Fruit fly (Drosophila melanogaster) whole organism, embryonic: ENCODE results near the gene mil.

Experiments used
- Antp ChIP-seq: fragments of 200-800 bp; sonication (Bioruptor generic); optimal IDR thresholded peaks from 3 replicates; lab custom pipeline; 2016; ENCODE audit warnings: missing biosample characterization, missing genetic modification characterization
- CG11398 ChIP-seq: fragments of 200-800 bp; sonication (Bioruptor generic); optimal IDR thresholded peaks from 2 replicates; lab custom pipeline; 2016; ENCODE audit warnings: missing biosample characterization, missing genetic modification characterization
- CG11695 ChIP-seq: fragments of 200-800 bp; sonication (Bioruptor generic); IDR thresholded peaks from 3 replicates; pipeline ENCODE4 v1.3.6; 2022; ENCODE audit warnings: missing biosample characterization, missing genetic modification characterization
- CG13287 ChIP-seq: fragments of 200-800 bp; sonication (Bioruptor generic); IDR thresholded peaks from 2 replicates; pipeline ENCODE4 v1.3.6; 2022; ENCODE audit warnings: missing biosample characterization, missing genetic modification characterization; ENCODE audit not compliant: partially characterized antibody
- CG14014 ChIP-seq: fragments of 200-800 bp; sonication (Bioruptor generic); IDR thresholded peaks from 2 replicates; pipeline ENCODE4 v1.3.6; 2022; ENCODE audit warnings: missing biosample characterization, missing genetic modification characterization
- CG15011 ChIP-seq: fragments of 200-800 bp; sonication (Bioruptor generic); optimal IDR thresholded peaks from 3 replicates; lab custom pipeline; 2018; ENCODE audit warnings: missing biosample characterization, mild to moderate bottlenecking, missing genetic modification characterization
- CG1529 ChIP-seq: fragments of 200-800 bp; sonication (Bioruptor generic); optimal IDR thresholded peaks from 3 replicates; lab custom pipeline; 2018; ENCODE audit warnings: missing biosample characterization, missing genetic modification characterization
- CG15479 ChIP-seq: fragments of 200-800 bp; sonication (Bioruptor generic); optimal IDR thresholded peaks from 3 replicates; lab custom pipeline; 2019; ENCODE audit warnings: missing biosample characterization, mild to moderate bottlenecking, missing genetic modification characterization, moderate library complexity
- CG15514 ChIP-seq: fragments of 200-800 bp; sonication (Bioruptor generic); optimal IDR thresholded peaks from 3 replicates; lab custom pipeline; 2017; ENCODE audit warnings: missing biosample characterization, missing genetic modification characterization, mild to moderate bottlenecking, moderate library complexity, missing genetic modification reagents
- CG1602 ChIP-seq: fragments of 200-800 bp; sonication (Bioruptor generic); optimal IDR thresholded peaks from 3 replicates; lab custom pipeline; 2016; ENCODE audit warnings: missing biosample characterization, missing genetic modification characterization
- CG1792 ChIP-seq: fragments of 200-800 bp; sonication (Bioruptor generic); optimal IDR thresholded peaks from 2 replicates; lab custom pipeline; 2016; ENCODE audit warnings: missing biosample characterization, missing genetic modification characterization
- CG30431 ChIP-seq: fragments of 200-800 bp; sonication (Bioruptor generic); optimal IDR thresholded peaks from 2 replicates; lab custom pipeline; 2017; ENCODE audit warnings: missing biosample characterization, missing genetic modification characterization
- CG32532 ChIP-seq: fragments of 200-800 bp; sonication (Bioruptor generic); IDR thresholded peaks from 2 replicates; pipeline ENCODE4 v1.3.6; 2022; ENCODE audit warnings: missing biosample characterization, missing genetic modification characterization
- CG3847 ChIP-seq: fragments of 200-800 bp; sonication (Bioruptor generic); IDR thresholded peaks from 2 replicates; pipeline ENCODE4 v1.3.6; 2022; ENCODE audit warnings: missing biosample characterization, missing genetic modification characterization
- CG4424 ChIP-seq: fragments of 200-800 bp; sonication (Bioruptor generic); optimal IDR thresholded peaks from 3 replicates; lab custom pipeline; 2016; ENCODE audit warnings: missing biosample characterization, missing genetic modification characterization
- CG6175 ChIP-seq: fragments of 200-800 bp; sonication (Bioruptor generic); IDR thresholded peaks from 3 replicates; pipeline ENCODE4 v1.3.6; 2022; ENCODE audit warnings: missing biosample characterization, missing genetic modification characterization
- CG6683 ChIP-seq: fragments of 200-800 bp; sonication (Bioruptor generic); optimal IDR thresholded peaks from 2 replicates; lab custom pipeline; 2017; ENCODE audit warnings: missing biosample characterization, mild to moderate bottlenecking, missing genetic modification characterization, missing genetic modification reagents
- CG6854 ChIP-seq: fragments of 200-800 bp; sonication (Bioruptor generic); optimal IDR thresholded peaks from 3 replicates; lab custom pipeline; 2017; ENCODE audit warnings: missing biosample characterization, mild to moderate bottlenecking, missing genetic modification characterization
- D ChIP-seq, 2 experiments: fragments of 200-800 bp in 1 of 2; fragments of >200 bp in 1 of 2; sonication (Bioruptor generic) in 1 of 2; optimal IDR thresholded peaks; 2 replicates in 1 of 2; 3 replicates in 1 of 2; lab custom pipeline; 2017; ENCODE audit warnings: mild to moderate bottlenecking in 1 of 2, missing biosample characterization in 1 of 2, missing genetic modification characterization in 1 of 2, missing genetic modification reagents in 1 of 2
- Dip3 ChIP-seq: fragments of 200-800 bp; sonication (Bioruptor generic); optimal IDR thresholded peaks from 3 replicates; lab custom pipeline; 2016; ENCODE audit warnings: missing biosample characterization, missing genetic modification characterization
- Dref ChIP-seq: fragments of 200-800 bp; sonication (Bioruptor generic); IDR thresholded peaks from 2 replicates; pipeline ENCODE4 v1.3.6; 2022; ENCODE audit warnings: missing biosample characterization, missing genetic modification characterization
- Drgx ChIP-seq: fragments of 200-800 bp; sonication (Bioruptor generic); IDR thresholded peaks from 2 replicates; pipeline ENCODE4 v1.3.6; 2022; ENCODE audit warnings: missing biosample characterization, missing genetic modification characterization
- Eip74EF ChIP-seq, 2 experiments: fragments of 200-800 bp in 1 of 2; fragments of >200 bp in 1 of 2; sonication (Bioruptor generic) in 1 of 2; optimal IDR thresholded peaks; 2 replicates each; lab custom pipeline; 2017 to 2019; ENCODE audit warnings: missing biosample characterization in 2 of 2, missing genetic modification characterization in 2 of 2, mild to moderate bottlenecking in 1 of 2, moderate library complexity in 1 of 2
- Fer2 ChIP-seq: fragments of 200-800 bp; sonication (Bioruptor generic); optimal IDR thresholded peaks from 2 replicates; lab custom pipeline; 2018; ENCODE audit warnings: missing biosample characterization, mild to moderate bottlenecking, missing genetic modification characterization, moderate library complexity
- Gug ChIP-seq: fragments of 200-800 bp; sonication (Bioruptor generic); IDR thresholded peaks from 4 replicates; pipeline ENCODE4 v1.3.6; 2022; ENCODE audit warnings: missing biosample characterization, missing genetic modification characterization
- HmgD ChIP-seq: fragments of 200-800 bp; sonication (Bioruptor generic); optimal IDR thresholded peaks from 3 replicates; lab custom pipeline; 2016; ENCODE audit warnings: missing biosample characterization, missing genetic modification characterization
- Hmx ChIP-seq: fragments of 200-800 bp; sonication (Bioruptor generic); optimal IDR thresholded peaks from 2 replicates; lab custom pipeline; 2016; ENCODE audit warnings: missing biosample characterization, missing genetic modification characterization
- Max ChIP-seq: fragments of 200-800 bp; sonication (Bioruptor generic); optimal IDR thresholded peaks from 2 replicates; lab custom pipeline; 2016; ENCODE audit warnings: missing biosample characterization, mild to moderate bottlenecking, missing genetic modification characterization
- Nf-YA ChIP-seq: fragments of 200-800 bp; sonication (Bioruptor generic); IDR thresholded peaks from 2 replicates; pipeline ENCODE4 v1.3.6; 2022; ENCODE audit warnings: missing biosample characterization, missing genetic modification characterization
- Taf1 ChIP-seq: fragments of 200-800 bp; sonication (Bioruptor generic); IDR thresholded peaks from 2 replicates; pipeline ENCODE4 v1.3.6; 2022; ENCODE audit warnings: missing biosample characterization, missing genetic modification characterization
- Vsx1 ChIP-seq: fragments of 200-800 bp; sonication (Bioruptor generic); optimal IDR thresholded peaks from 2 replicates; lab custom pipeline; 2017; ENCODE audit warnings: missing biosample characterization, mild to moderate bottlenecking, missing genetic modification characterization, missing genetic modification reagents
- ac ChIP-seq: fragments of 200-800 bp; sonication (Bioruptor generic); optimal IDR thresholded peaks from 3 replicates; lab custom pipeline; 2017; ENCODE audit warnings: missing biosample characterization, mild to moderate bottlenecking, missing genetic modification characterization
- chinmo ChIP-seq: fragments of 200-800 bp; sonication (Bioruptor generic); IDR thresholded peaks from 4 replicates; pipeline ENCODE4 v1.3.6; 2022; ENCODE audit warnings: missing biosample characterization, missing genetic modification characterization; ENCODE audit not compliant: partially characterized antibody
- crol ChIP-seq: fragments of 200-800 bp; sonication (Bioruptor generic); IDR thresholded peaks from 2 replicates; pipeline ENCODE4 v1.3.6; 2022; ENCODE audit warnings: missing biosample characterization, missing genetic modification characterization
- dysf ChIP-seq: fragments of 200-800 bp; sonication (Bioruptor generic); IDR thresholded peaks from 3 replicates; pipeline ENCODE4 v1.3.6; 2022; ENCODE audit warnings: missing biosample characterization, missing genetic modification characterization
- esg ChIP-seq: fragments of 200-800 bp; sonication (Bioruptor generic); conservative IDR thresholded peaks from 2 replicates; pipeline ENCODE4 v1.3.6; 2022; ENCODE audit warnings: missing biosample characterization, missing genetic modification characterization
- eve ChIP-seq, 2 experiments: fragments of >200 bp; optimal IDR thresholded peaks; 2 replicates each; lab custom pipeline; 2017; ENCODE audit warnings: missing biosample characterization in 2 of 2, missing genetic modification characterization in 2 of 2
- exex ChIP-seq: fragments of 200-800 bp; sonication (Bioruptor generic); optimal IDR thresholded peaks from 4 replicates; lab custom pipeline; 2018; ENCODE audit warnings: missing biosample characterization, mild to moderate bottlenecking, missing genetic modification characterization, moderate library complexity
- fd102C ChIP-seq: fragments of 200-800 bp; sonication (Bioruptor generic); optimal IDR thresholded peaks from 2 replicates; lab custom pipeline; 2018; ENCODE audit warnings: missing biosample characterization, mild to moderate bottlenecking, missing genetic modification characterization, moderate library complexity
- fd96Cb ChIP-seq: fragments of 200-800 bp; sonication (Bioruptor generic); optimal IDR thresholded peaks from 2 replicates; lab custom pipeline; 2018; ENCODE audit warnings: missing biosample characterization, mild to moderate bottlenecking, missing genetic modification characterization, moderate library complexity
- gce ChIP-seq: fragments of 200-800 bp; sonication (Bioruptor generic); IDR thresholded peaks from 3 replicates; pipeline ENCODE4 v1.3.6; 2022; ENCODE audit warnings: missing biosample characterization, missing genetic modification characterization
- gcm2 ChIP-seq: fragments of 200-800 bp; sonication (Bioruptor generic); optimal IDR thresholded peaks from 2 replicates; lab custom pipeline; 2016; ENCODE audit warnings: missing biosample characterization, missing genetic modification characterization
- hth ChIP-seq: fragments of >200 bp; optimal IDR thresholded peaks from 2 replicates; lab custom pipeline; 2017; ENCODE audit warnings: inconsistent platforms
- inv ChIP-seq: fragments of 200-800 bp; sonication (Bioruptor generic); IDR thresholded peaks from 2 replicates; pipeline ENCODE4 v1.3.6; 2022; ENCODE audit warnings: missing biosample characterization, missing genetic modification characterization; ENCODE audit not compliant: partially characterized antibody
- pita ChIP-seq: fragments of 200-800 bp; sonication (Bioruptor generic); optimal IDR thresholded peaks from 2 replicates; lab custom pipeline; 2017; ENCODE audit warnings: missing biosample characterization, mild to moderate bottlenecking, missing genetic modification characterization
- pzg ChIP-seq: fragments of 200-800 bp; sonication (Bioruptor generic); optimal IDR thresholded peaks from 3 replicates; lab custom pipeline; 2018; ENCODE audit warnings: missing biosample characterization, mild to moderate bottlenecking, missing genetic modification characterization, moderate library complexity
- sug ChIP-seq: fragments of 200-800 bp; optimal IDR thresholded peaks from 2 replicates; lab custom pipeline; 2019; ENCODE audit warnings: missing biosample characterization, mild to moderate bottlenecking, missing genetic modification characterization, moderate library complexity
- tio ChIP-seq: fragments of 200-800 bp; sonication (Bioruptor generic); optimal IDR thresholded peaks from 2 replicates; lab custom pipeline; 2017; ENCODE audit warnings: missing biosample characterization, missing genetic modification characterization, inconsistent platforms
- usp ChIP-seq: fragments of >200 bp; optimal IDR thresholded peaks from 2 replicates; lab custom pipeline; 2017; ENCODE audit warnings: missing biosample characterization, missing genetic modification characterization
- zfh1 ChIP-seq: fragments of 200-800 bp; sonication (Bioruptor generic); IDR thresholded peaks from 3 replicates; pipeline ENCODE4 v1.3.6; 2022; ENCODE audit warnings: missing biosample characterization, missing genetic modification characterization

Gene mil

dm6 chr3R:27922673-27923175 is 10.5 kb downstream of the mil start, which contains the start of gene RpL4 (continued):
- TF ChIP-seq inv (GFP tag; lab: Robert Waterston, UW) (no peak), Vsx1 (GFP tag; lab: Kevin White, UChicago) (peak; percentile 83), usp (no peak), pzg (peak; percentile 45), hth (lab: Kevin White, UChicago) (no peak), ac (GFP tag; lab: Kevin White, UChicago) (peak; percentile 84), HmgD (GFP tag; lab: Kevin White, UChicago) (peak; percentile 42), CG11398 (GFP tag; lab: Kevin White, UChicago) (peak; percentile 81), D (optimal IDR thresholded peaks at IDR 0.05; lab: Kevin White, UChicago) (no peak), D (GFP tag; optimal IDR thresholded peaks at IDR 0.05; lab: Kevin White, UChicago) (peak; percentile 77), Antp (peak; percentile 53), crol (peak; percentile 38; the same call in 1 of the 2 replicates), exex (tag; lab: Kevin White, UChicago) (peak; percentile 44), CG1792 (GFP tag; lab: Kevin White, UChicago) (peak; percentile 65), CG15011 (GFP tag; lab: Kevin White, UChicago) (no peak), CG3847 (GFP tag; lab: Robert Waterston, UW) (peak; percentile 80), esg (GFP tag; lab: Robert Waterston, UW) (peak; percentile 28; the same call in 1 of the 2 replicates), CG4424 (GFP tag; lab: Kevin White, UChicago) (peak; percentile 78), fd102C (GFP tag; lab: Kevin White, UChicago) (peak; percentile 84), CG1602 (GFP tag; lab: Kevin White, UChicago) (peak; percentile 39), Gug (GFP tag; lab: Robert Waterston, UW) (no peak; the same call in 3 of the 4 replicates), CG15479 (GFP tag; lab: Kevin White, UChicago) (peak; percentile 35), gce (GFP tag; lab: Robert Waterston, UW) (peak; percentile 90), eve (GFP tag; optimal IDR thresholded peaks at IDR 0.05; lab: Kevin White, UChicago) (no peak), tio (no peak), fd96Cb (tag; lab: Kevin White, UChicago) (peak; percentile 48), CG1529 (GFP tag; lab: Kevin White, UChicago) (peak; percentile 78), CG6854 (GFP tag; lab: Kevin White, UChicago) (peak; percentile 83), sug (tag; lab: Kevin White, UChicago) (peak; percentile 72), Nf-YA (peak; percentile 44; the same call in 1 of the 2 replicates), Drgx (0 out of 2 replicates have a peak, but pooled peaks have one; percentile 15), chinmo (no peak), CG30431 (GFP tag; lab: Kevin White, UChicago) (peak; percentile 76), Fer2 (peak; percentile 70), zfh1 (peak; percentile 91), pita (GFP tag; lab: Kevin White, UChicago) (no peak), Eip74EF (GFP tag; optimal IDR thresholded peaks at IDR 0.05; lab: Kevin White, UChicago) (peak in 1 of 2 experiments; percentile 50), CG6683 (peak; percentile 69), CG6175 (peak; percentile 71), CG32532 (GFP tag; lab: Robert Waterston, UW) (peak; percentile 89), Max (GFP tag; lab: Kevin White, UChicago) (peak; percentile 75), Dip3 (GFP tag; lab: Kevin White, UChicago) (peak; percentile 60), CG14014 (GFP tag; lab: Robert Waterston, UW) (peak; percentile 61; the same call in 1 of the 2 replicates), CG15514 (peak; percentile 83), Hmx (GFP tag; lab: Kevin White, UChicago) (peak; percentile 8), Taf1 (GFP tag; lab: Robert Waterston, UW) (0 out of 2 replicates have a peak, but pooled peaks have one; percentile 26), Dref (GFP tag; lab: Robert Waterston, UW) (peak; percentile 41; the same call in 1 of the 2 replicates), gcm2 (GFP tag; lab: Kevin White, UChicago) (peak; percentile 79), dysf (peak; percentile 72), CG13287 (GFP tag; lab: Robert Waterston, UW) (no peak; the same call in 1 of the 2 replicates), CG11695 (GFP tag; lab: Robert Waterston, UW) (peak; percentile 70)
